Worm (Caenorhabditis elegans): ENCODE data around the gene T14B4.9.

DNA sequence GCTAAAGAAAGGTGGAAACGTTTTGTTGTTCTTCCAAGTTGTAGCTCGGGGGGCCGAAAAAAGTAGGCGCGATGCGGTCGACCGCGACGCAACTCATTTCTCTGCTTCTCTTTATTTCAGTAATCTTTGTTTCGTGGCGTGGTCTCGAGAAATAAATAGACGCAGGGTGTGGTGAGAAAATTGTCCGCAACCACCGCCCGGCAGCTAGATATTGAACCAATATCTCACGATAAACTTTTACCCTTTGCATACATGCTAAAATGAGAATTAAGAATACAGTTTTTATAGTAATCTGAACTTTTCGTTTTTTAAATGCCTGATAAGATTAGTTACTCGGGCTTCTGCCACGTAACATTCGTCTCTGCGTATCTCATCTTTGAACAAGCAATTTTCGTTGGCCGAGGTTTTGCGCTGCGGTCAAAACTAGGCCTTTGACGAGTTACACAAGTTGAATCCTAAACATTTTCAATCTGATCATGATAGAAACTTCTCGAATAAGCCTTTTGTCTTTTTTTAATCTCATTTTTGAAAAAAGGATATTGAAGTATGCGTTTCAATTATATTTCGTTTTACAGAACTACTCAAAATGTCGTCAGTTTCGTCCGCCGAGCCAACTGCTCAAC is 49.8 kb downstream of the T14B4.9 start, which contains the start of gene gyf-1:
- TF ChIP-seq mdl-1 (tag; optimal IDR thresholded peaks at IDR 0.05), result no peak
- TF ChIP-seq ceh-82 (tag; optimal IDR thresholded peaks at IDR 0.05), result no peak
- TF ChIP-seq ztf-4 (tag; optimal IDR thresholded peaks at IDR 0.05), result no peak
- TF ChIP-seq ama-1 (optimal IDR thresholded peaks at IDR 0.05), result no peak
- TF ChIP-seq nhr-10 (tag; optimal IDR thresholded peaks at IDR 0.05), result no peak
- TF ChIP-seq R02D3.7 (tag; optimal IDR thresholded peaks at IDR 0.05), result no peak
- no peak for TF ChIP-seq ceh-16 (tag; optimal IDR thresholded peaks at IDR 0.05)
- TF ChIP-seq elt-3 (tag; optimal IDR thresholded peaks at IDR 0.05), result no peak
- TF ChIP-seq unc-62 (GFP tag; optimal IDR thresholded peaks at IDR 0.05), result no peak
- no peak for TF ChIP-seq alr-1 (tag; optimal IDR thresholded peaks at IDR 0.05)

Data from whole organism, L2 larva.